Worm (Caenorhabditis elegans) whole organism, L3 larva: ENCODE results near the gene pyc-1.

ENCODE experiments used
- egl-27 ChIP-seq: sonication (generic microtip); optimal IDR thresholded peaks from 4 replicates; lab custom pipeline; 2017; ENCODE audit warnings: missing biosample characterization, missing genetic modification reagents, missing genetic modification characterization
- hmg-11 ChIP-seq: sonication (generic microtip); optimal IDR thresholded peaks from 2 replicates; lab custom pipeline; 2016; ENCODE audit warnings: missing genetic modification characterization, missing compliant biosample characterization
- lin-15B ChIP-seq: fragments of 150-350 bp; optimal IDR thresholded peaks from 2 replicates; lab custom pipeline; 2014; ENCODE audit warnings: missing biosample characterization, missing genetic modification characterization
- nhr-12 ChIP-seq: fragments of 150-350 bp; optimal IDR thresholded peaks from 2 replicates; lab custom pipeline; 2014; ENCODE audit warnings: missing biosample characterization, missing genetic modification characterization
- unc-62 ChIP-seq: fragments of 150-350 bp; sonication (generic microtip); optimal IDR thresholded peaks from 4 replicates; lab custom pipeline; 2014; ENCODE audit warnings: missing biosample characterization, missing genetic modification reagents, missing genetic modification characterization

- TF ChIP-seq unc-62 (GFP tag; lab: Kevin White, UChicago), result no peak
- no peak for TF ChIP-seq egl-27 (tag; lab: Kevin White, UChicago)
- no peak for TF ChIP-seq lin-15B (tag; lab: Kevin White, UChicago)
- no peak for TF ChIP-seq nhr-12 (tag; lab: Kevin White, UChicago)
- TF ChIP-seq hmg-11 (tag; lab: Kevin White, UChicago), result no peak
Measured at ce11 chrV:11798320-11798719, 24.0 kb downstream of the pyc-1 start.
